Fruit fly (Drosophila melanogaster) whole organism, prepupa: ENCODE data around the gene CG5104.

Experiments
- CG10631 ChIP-seq: fragments of 200-800 bp; sonication (Bioruptor generic); optimal IDR thresholded peaks from 2 replicates; lab custom pipeline; 2016; ENCODE audit warnings: missing biosample characterization, missing genetic modification characterization
- CG10669 ChIP-seq: fragments of 200-800 bp; sonication (Bioruptor generic); optimal IDR thresholded peaks from 3 replicates; lab custom pipeline; 2018; ENCODE audit warnings: missing biosample characterization, mild to moderate bottlenecking, missing genetic modification characterization, moderate library complexity
- CG11294 ChIP-seq: fragments of 200-800 bp; sonication (Bioruptor generic); IDR thresholded peaks from 2 replicates; pipeline ENCODE4 v1.3.6; 2022; ENCODE audit warnings: missing biosample characterization, missing genetic modification characterization
- CG11762 ChIP-seq: fragments of 200-800 bp; sonication (Bioruptor generic); optimal IDR thresholded peaks from 3 replicates; lab custom pipeline; 2016; ENCODE audit warnings: missing biosample characterization, missing genetic modification characterization; ENCODE audit not compliant: insufficient read depth
- CG15336 ChIP-seq: fragments of 200-800 bp; sonication (Bioruptor generic); IDR thresholded peaks from 2 replicates; pipeline ENCODE4 v1.3.6; 2022; ENCODE audit warnings: missing biosample characterization, missing genetic modification characterization
- CG1621 ChIP-seq: fragments of 200-800 bp; sonication (Bioruptor generic); optimal IDR thresholded peaks from 3 replicates; lab custom pipeline; 2018; ENCODE audit warnings: missing biosample characterization, mild to moderate bottlenecking, missing genetic modification characterization
- CG16779 ChIP-seq: fragments of 200-800 bp; sonication (Bioruptor generic); optimal IDR thresholded peaks from 3 replicates; lab custom pipeline; 2017; ENCODE audit warnings: missing biosample characterization, mild to moderate bottlenecking, missing genetic modification characterization
- CG3032 ChIP-seq: fragments of 200-800 bp; optimal IDR thresholded peaks from 2 replicates; lab custom pipeline; 2019; ENCODE audit warnings: missing biosample characterization, mild to moderate bottlenecking, missing genetic modification characterization, moderate library complexity
- CG34406 ChIP-seq: fragments of 200-800 bp; sonication (Bioruptor generic); optimal IDR thresholded peaks from 3 replicates; lab custom pipeline; 2016; ENCODE audit warnings: missing biosample characterization, missing genetic modification characterization
- CG3919 ChIP-seq: fragments of 200-800 bp; sonication (Bioruptor generic); optimal IDR thresholded peaks from 3 replicates; lab custom pipeline; 2016; ENCODE audit warnings: missing biosample characterization, missing genetic modification characterization
- CG6163 ChIP-seq: fragments of 200-800 bp; sonication (Bioruptor generic); IDR thresholded peaks from 3 replicates; pipeline ENCODE4 v1.3.6; 2022; ENCODE audit warnings: missing biosample characterization, missing genetic modification characterization
- CG6276 ChIP-seq: fragments of 200-800 bp; sonication (Bioruptor generic); optimal IDR thresholded peaks from 2 replicates; lab custom pipeline; 2017; ENCODE audit warnings: missing biosample characterization, mild to moderate bottlenecking, missing genetic modification characterization
- CG6808 ChIP-seq: fragments of 200-800 bp; sonication (Bioruptor generic); optimal IDR thresholded peaks from 3 replicates; lab custom pipeline; 2017; ENCODE audit warnings: missing biosample characterization, missing genetic modification characterization, mild to moderate bottlenecking, moderate library complexity, missing genetic modification reagents
- CG6854 ChIP-seq: fragments of 200-800 bp; sonication (Bioruptor generic); optimal IDR thresholded peaks from 2 replicates; lab custom pipeline; 2017; ENCODE audit warnings: missing biosample characterization, mild to moderate bottlenecking, missing genetic modification characterization
- CG7368 ChIP-seq: fragments of 200-800 bp; sonication (Bioruptor generic); optimal IDR thresholded peaks from 3 replicates; lab custom pipeline; 2016; ENCODE audit warnings: missing biosample characterization, missing genetic modification characterization
- CG8319 ChIP-seq: fragments of 200-800 bp; sonication (Bioruptor generic); optimal IDR thresholded peaks from 3 replicates; lab custom pipeline; 2016; ENCODE audit warnings: missing biosample characterization, missing genetic modification characterization
- CG8632 ChIP-seq: fragments of 200-800 bp; sonication (Bioruptor generic); optimal IDR thresholded peaks from 3 replicates; lab custom pipeline; 2016; ENCODE audit warnings: missing biosample characterization, missing genetic modification characterization
- CG9139 ChIP-seq: fragments of 200-800 bp; sonication (Bioruptor generic); optimal IDR thresholded peaks from 3 replicates; lab custom pipeline; 2017; ENCODE audit warnings: missing biosample characterization, mild to moderate bottlenecking, missing genetic modification characterization
- Eip75B ChIP-seq: fragments of 200-800 bp; sonication (Bioruptor generic); optimal IDR thresholded peaks from 3 replicates; lab custom pipeline; 2016; ENCODE audit warnings: missing biosample characterization, missing genetic modification characterization
- Eip78C ChIP-seq: fragments of 200-800 bp; sonication (Bioruptor generic); peaks from one replicate; lab custom pipeline; 2016; ENCODE audit warnings: missing biosample characterization, missing genetic modification characterization
- Ets21C ChIP-seq: fragments of 200-800 bp; sonication (Bioruptor generic); optimal IDR thresholded peaks from 3 replicates; lab custom pipeline; 2016; ENCODE audit warnings: missing biosample characterization, missing genetic modification characterization
- Gug ChIP-seq: fragments of 200-800 bp; sonication (Bioruptor generic); IDR thresholded peaks from 2 replicates; pipeline ENCODE4 v1.3.6; 2022; ENCODE audit warnings: missing biosample characterization, missing genetic modification characterization
- Hr39 ChIP-seq: fragments of 200-800 bp; sonication (Bioruptor generic); optimal IDR thresholded peaks from 2 replicates; lab custom pipeline; 2016; ENCODE audit warnings: missing biosample characterization, missing genetic modification characterization
- Hr4 ChIP-seq: fragments of 200-800 bp; sonication (Bioruptor generic); optimal IDR thresholded peaks from 3 replicates; lab custom pipeline; 2016; ENCODE audit warnings: missing biosample characterization, missing genetic modification characterization
- Lpt ChIP-seq: fragments of 200-800 bp; sonication (Bioruptor generic); optimal IDR thresholded peaks from 3 replicates; lab custom pipeline; 2016; ENCODE audit warnings: missing biosample characterization, missing genetic modification characterization
- Met ChIP-seq: fragments of 200-800 bp; sonication (Bioruptor generic); optimal IDR thresholded peaks from 3 replicates; lab custom pipeline; 2016; ENCODE audit warnings: missing biosample characterization, missing genetic modification characterization
- OdsH ChIP-seq: fragments of 200-800 bp; sonication (Bioruptor generic); optimal IDR thresholded peaks from 3 replicates; lab custom pipeline; 2016; ENCODE audit warnings: missing biosample characterization, missing genetic modification characterization
- Smox ChIP-seq: fragments of 200-800 bp; sonication (Bioruptor generic); optimal IDR thresholded peaks from 3 replicates; lab custom pipeline; 2016; ENCODE audit warnings: missing biosample characterization, missing genetic modification characterization
- Sox102F ChIP-seq: fragments of 200-800 bp; sonication (Bioruptor generic); optimal IDR thresholded peaks from 2 replicates; lab custom pipeline; 2016; ENCODE audit warnings: missing biosample characterization, mild to moderate bottlenecking, missing genetic modification characterization
- Sox15 ChIP-seq: fragments of 200-800 bp; sonication (Bioruptor generic); optimal IDR thresholded peaks from 3 replicates; lab custom pipeline; 2016; ENCODE audit warnings: missing biosample characterization, missing genetic modification characterization
- achi ChIP-seq: fragments of 200-800 bp; sonication (Bioruptor generic); optimal IDR thresholded peaks from 3 replicates; lab custom pipeline; 2016; ENCODE audit warnings: missing biosample characterization, missing genetic modification characterization
- acj6 ChIP-seq: fragments of 200-800 bp; sonication (Bioruptor generic); optimal IDR thresholded peaks from 3 replicates; lab custom pipeline; 2016; ENCODE audit warnings: missing biosample characterization, missing genetic modification characterization
- cyc ChIP-seq: fragments of 200-800 bp; sonication (Bioruptor generic); optimal IDR thresholded peaks from 3 replicates; lab custom pipeline; 2016; ENCODE audit warnings: missing biosample characterization, missing genetic modification characterization
- dac ChIP-seq: fragments of 200-800 bp; sonication (Bioruptor generic); optimal IDR thresholded peaks from 2 replicates; lab custom pipeline; 2017; ENCODE audit warnings: missing biosample characterization, mild to moderate bottlenecking, missing genetic modification characterization
- eg ChIP-seq: fragments of 200-800 bp; sonication (Bioruptor generic); IDR thresholded peaks from 3 replicates; pipeline ENCODE4 v1.3.6; 2022; ENCODE audit warnings: missing biosample characterization, missing genetic modification characterization
- esn ChIP-seq: fragments of 200-800 bp; sonication (Bioruptor generic); optimal IDR thresholded peaks from 2 replicates; lab custom pipeline; 2016; ENCODE audit warnings: missing biosample characterization, mild to moderate bottlenecking, missing genetic modification characterization, moderate library complexity
- fd85E ChIP-seq: fragments of 200-800 bp; sonication (Bioruptor generic); optimal IDR thresholded peaks from 3 replicates; lab custom pipeline; 2016; ENCODE audit warnings: missing biosample characterization, missing genetic modification characterization
- fkh ChIP-seq: fragments of 200-800 bp; sonication (Bioruptor generic); optimal IDR thresholded peaks from 3 replicates; lab custom pipeline; 2017; ENCODE audit warnings: missing biosample characterization, mild to moderate bottlenecking, missing genetic modification characterization, moderate library complexity
- lz ChIP-seq: fragments of 200-800 bp; sonication (Bioruptor generic); optimal IDR thresholded peaks from 3 replicates; lab custom pipeline; 2016; ENCODE audit warnings: missing biosample characterization, missing genetic modification characterization
- net ChIP-seq: fragments of 200-800 bp; sonication (Bioruptor generic); optimal IDR thresholded peaks from 3 replicates; lab custom pipeline; 2016; ENCODE audit warnings: missing biosample characterization, missing genetic modification characterization
- pdm3 ChIP-seq: fragments of 200-800 bp; sonication (Bioruptor generic); optimal IDR thresholded peaks from 3 replicates; lab custom pipeline; 2016; ENCODE audit warnings: missing biosample characterization, missing genetic modification characterization
- salr ChIP-seq, 2 experiments: fragments of 200-800 bp; sonication (Bioruptor generic); optimal IDR thresholded peaks; 3 replicates each; lab custom pipeline; 2016 to 2018; ENCODE audit warnings: missing biosample characterization in 2 of 2, missing genetic modification characterization in 2 of 2, mild to moderate bottlenecking in 1 of 2
- spab ChIP-seq: fragments of 200-800 bp; sonication (Bioruptor generic); optimal IDR thresholded peaks from 2 replicates; lab custom pipeline; 2017; ENCODE audit warnings: missing biosample characterization, mild to moderate bottlenecking, missing genetic modification characterization, missing genetic modification reagents
- ss ChIP-seq, 2 experiments: fragments of 200-800 bp; sonication (Bioruptor generic); optimal IDR thresholded peaks; 2 replicates in 1 of 2; 3 replicates in 1 of 2; lab custom pipeline; 2017 to 2018; ENCODE audit warnings: mild to moderate bottlenecking in 2 of 2, missing biosample characterization in 2 of 2, missing genetic modification characterization in 2 of 2, moderate library complexity in 1 of 2
- svp ChIP-seq: fragments of 200-800 bp; sonication (Bioruptor generic); peaks from one replicate; lab custom pipeline; 2016; ENCODE audit warnings: missing biosample characterization, missing genetic modification characterization
- topi ChIP-seq: fragments of 200-800 bp; sonication (Bioruptor generic); optimal IDR thresholded peaks from 3 replicates; lab custom pipeline; 2016; ENCODE audit warnings: missing biosample characterization, missing genetic modification characterization
- vri ChIP-seq: fragments of 200-800 bp; sonication (Bioruptor generic); optimal IDR thresholded peaks from 3 replicates; lab custom pipeline; 2016; ENCODE audit warnings: missing biosample characterization, mild to moderate bottlenecking, missing genetic modification characterization

CG5104 gene

DNA sequence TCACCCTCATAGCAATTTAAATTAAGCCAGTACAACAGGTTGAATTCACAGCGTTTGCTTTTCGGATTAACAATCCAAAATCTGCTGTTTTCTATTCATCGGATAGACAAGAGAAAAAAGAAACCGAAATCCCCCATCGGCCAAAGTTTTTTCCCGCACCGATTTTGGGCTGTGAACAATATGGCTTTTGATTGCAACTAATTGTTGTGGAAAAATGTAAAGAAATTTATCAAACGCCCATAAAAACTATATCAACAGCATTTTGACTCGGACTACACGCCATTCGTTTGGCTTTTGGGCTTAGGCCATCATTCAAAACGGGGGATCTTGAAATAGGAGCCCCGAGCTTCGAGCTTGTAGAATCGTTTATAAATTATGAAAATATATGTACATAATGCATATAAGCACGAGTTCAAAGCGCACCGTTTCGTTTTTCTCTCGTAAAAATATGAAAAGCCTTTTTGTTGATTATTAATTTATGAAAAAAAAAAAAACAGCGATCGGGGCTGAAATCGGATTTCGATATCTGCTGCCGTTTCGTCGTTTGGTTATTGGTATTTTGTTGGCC is 44.8 kb downstream of the CG5104 start:
- TF ChIP-seq esn (GFP tag; lab: Kevin White, UChicago) (no peak), CG9139 (GFP tag; lab: Kevin White, UChicago) (no peak), CG6854 (GFP tag; lab: Kevin White, UChicago) (no peak), vri (GFP tag; lab: Kevin White, UChicago) (no peak), svp (no peak), fd85E (GFP tag; lab: Kevin White, UChicago) (no peak), Smox (GFP tag; lab: Kevin White, UChicago) (no peak), Ets21C (GFP tag; lab: Kevin White, UChicago) (no peak), CG1621 (tag; lab: Kevin White, UChicago) (no peak), topi (GFP tag; lab: Kevin White, UChicago) (no peak), CG3032 (tag; lab: Kevin White, UChicago) (no peak), net (GFP tag; lab: Kevin White, UChicago) (no peak), dac (GFP tag; lab: Kevin White, UChicago) (no peak), Sox15 (GFP tag; lab: Kevin White, UChicago) (no peak), CG11762 (GFP tag; lab: Kevin White, UChicago) (no peak), pdm3 (GFP tag; lab: Kevin White, UChicago) (no peak), Sox102F (GFP tag; lab: Kevin White, UChicago) (no peak), eg (GFP tag; lab: Robert Waterston, UW) (no peak), CG8319 (GFP tag; lab: Kevin White, UChicago) (no peak), Lpt (GFP tag; lab: Kevin White, UChicago) (no peak)

DNA sequence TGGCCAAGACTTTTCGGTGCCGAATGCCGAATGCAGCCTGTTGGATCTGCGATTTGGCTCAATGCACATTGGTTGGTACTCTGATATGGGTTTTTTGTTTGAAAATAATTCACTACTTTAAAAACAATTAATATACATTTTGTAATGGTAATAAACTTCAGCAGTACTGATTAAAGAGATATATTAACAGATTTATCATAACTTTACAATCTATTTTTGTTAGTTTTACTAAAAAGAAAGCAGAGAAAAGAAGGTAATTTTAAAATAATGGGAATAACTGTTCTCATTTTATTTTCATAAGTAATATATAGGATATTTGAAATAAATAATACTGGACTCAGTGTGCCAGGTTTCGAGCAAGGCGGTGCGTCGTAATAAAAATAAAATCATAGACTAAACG is 49.3 kb downstream of the CG5104 start:
- no peak for TF ChIP-seq cyc
- peak; percentile 28 for TF ChIP-seq net (GFP tag; lab: Kevin White, UChicago)
- no peak for TF ChIP-seq CG6808
- no peak for TF ChIP-seq CG7368 (GFP tag; lab: Kevin White, UChicago)
- no peak for TF ChIP-seq ss (GFP tag; optimal IDR thresholded peaks at IDR 0.05; lab: Kevin White, UChicago)
- no peak for TF ChIP-seq CG16779 (tag; lab: Kevin White, UChicago)
- TF ChIP-seq CG6854 (GFP tag; lab: Kevin White, UChicago) = no peak
- no peak for TF ChIP-seq CG10631
- TF ChIP-seq Hr4 = peak; percentile 57
- no peak for TF ChIP-seq spab (GFP tag; lab: Kevin White, UChicago)
- TF ChIP-seq Lpt (GFP tag; lab: Kevin White, UChicago) = peak; percentile 46
- TF ChIP-seq esn (GFP tag; lab: Kevin White, UChicago) = no peak
- TF ChIP-seq Hr39 (GFP tag; lab: Kevin White, UChicago) = no peak
- no peak for TF ChIP-seq fkh (GFP tag; lab: Kevin White, UChicago)
- TF ChIP-seq CG8632 = no peak
- TF ChIP-seq CG11762 (GFP tag; lab: Kevin White, UChicago) = no peak
- TF ChIP-seq lz (GFP tag; lab: Kevin White, UChicago) = no peak
- TF ChIP-seq CG3919 (GFP tag; lab: Kevin White, UChicago) = no peak
- TF ChIP-seq CG9139 (GFP tag; lab: Kevin White, UChicago) = no peak
- peak; percentile 62 for TF ChIP-seq Eip78C (GFP tag; lab: Kevin White, UChicago)
- no peak for TF ChIP-seq Eip75B (GFP tag; lab: Kevin White, UChicago)
- no peak for TF ChIP-seq CG11294 (GFP tag; lab: Robert Waterston, UW)
- 0 out of 2 replicates have a peak, but pooled peaks have one; percentile 7 for TF ChIP-seq Gug
- no peak for TF ChIP-seq Smox (GFP tag; lab: Kevin White, UChicago)
- peak; percentile 74 for TF ChIP-seq CG6276 (GFP tag; lab: Kevin White, UChicago)
- no peak for TF ChIP-seq Ets21C (GFP tag; lab: Kevin White, UChicago)
- TF ChIP-seq svp = no peak
- no peak for TF ChIP-seq CG1621 (tag; lab: Kevin White, UChicago)
- peak; percentile 2 for TF ChIP-seq achi (GFP tag; lab: Kevin White, UChicago)
- TF ChIP-seq salr (GFP tag; optimal IDR thresholded peaks at IDR 0.05; lab: Kevin White, UChicago) = peak in 1 of 2 experiments; percentile 45
- no peak for TF ChIP-seq Sox15 (GFP tag; lab: Kevin White, UChicago)
- peak; percentile 77 for TF ChIP-seq CG15336 (GFP tag; lab: Robert Waterston, UW)
- TF ChIP-seq CG6163 (GFP tag; lab: Robert Waterston, UW) = no peak
- no peak for TF ChIP-seq Met (GFP tag; lab: Kevin White, UChicago)
- no peak for TF ChIP-seq CG34406 (GFP tag; lab: Kevin White, UChicago)
- peak; percentile 7 for TF ChIP-seq OdsH
- TF ChIP-seq acj6 (GFP tag; lab: Kevin White, UChicago) = no peak
- TF ChIP-seq pdm3 (GFP tag; lab: Kevin White, UChicago) = no peak
- no peak for TF ChIP-seq topi (GFP tag; lab: Kevin White, UChicago)
- no peak for TF ChIP-seq CG10669 (GFP tag; lab: Kevin White, UChicago)
- TF ChIP-seq eg (GFP tag; lab: Robert Waterston, UW) = peak; percentile 61; the same call in 2 of the 3 replicates
- TF ChIP-seq Sox102F (GFP tag; lab: Kevin White, UChicago) = no peak
